Worm (Caenorhabditis elegans) whole organism, early embryonic: ENCODE data around the gene C04E7.1.

Source experiments
- B0310.2 ChIP-seq: sonication (generic microtip); optimal IDR thresholded peaks from 2 replicates; lab custom pipeline; 2016; ENCODE audit warnings: mild to moderate bottlenecking, missing genetic modification characterization, missing compliant biosample characterization
- F13C5.2 ChIP-seq: sonication (generic microtip); optimal IDR thresholded peaks from 2 replicates; lab custom pipeline; 2017; ENCODE audit warnings: mild to moderate bottlenecking, missing genetic modification characterization, inconsistent platforms, missing compliant biosample characterization
- aly-1 ChIP-seq: sonication (generic microtip); optimal IDR thresholded peaks from 2 replicates; lab custom pipeline; 2016; ENCODE audit warnings: missing genetic modification characterization, missing compliant biosample characterization
- ama-1 ChIP-seq: fragments of 150-350 bp; optimal IDR thresholded peaks from 2 replicates; lab custom pipeline; 2014
- ceh-13 ChIP-seq: fragments of 200-800 bp; sonication (Bioruptor generic); optimal IDR thresholded peaks from 2 replicates; lab custom pipeline; 2018; ENCODE audit warnings: mild to moderate bottlenecking, missing genetic modification characterization, missing compliant biosample characterization
- ceh-36 ChIP-seq: sonication (generic microtip); optimal IDR thresholded peaks from 2 replicates; lab custom pipeline; 2016; ENCODE audit warnings: missing genetic modification characterization, inconsistent platforms, missing compliant biosample characterization
- ets-7 ChIP-seq: sonication (generic microtip); optimal IDR thresholded peaks from 2 replicates; lab custom pipeline; 2016; ENCODE audit warnings: missing genotype, missing genetic modification characterization, missing compliant biosample characterization
- flt-1 ChIP-seq: fragments of 200-800 bp; sonication (Bioruptor generic); IDR thresholded peaks from 2 replicates; pipeline ENCODE4 v1.3.6; 2022; ENCODE audit warnings: missing genetic modification characterization, missing compliant biosample characterization
- hmbx-1 ChIP-seq: sonication (generic microtip); optimal IDR thresholded peaks from 2 replicates; lab custom pipeline; 2016; ENCODE audit warnings: mild to moderate bottlenecking, missing genetic modification characterization, missing compliant biosample characterization
- hmg-4 ChIP-seq: fragments of 200-800 bp; sonication (Bioruptor generic); optimal IDR thresholded peaks from 2 replicates; lab custom pipeline; 2018; ENCODE audit warnings: mild to moderate bottlenecking, missing genetic modification characterization, missing compliant biosample characterization
- hnd-1 ChIP-seq: sonication (generic microtip); optimal IDR thresholded peaks from 2 replicates; lab custom pipeline; 2016; ENCODE audit warnings: missing genetic modification characterization, missing compliant biosample characterization
- pes-1 ChIP-seq: fragments of 200-800 bp; sonication (Bioruptor generic); IDR thresholded peaks from 2 replicates; pipeline ENCODE4 v1.3.6; 2022; ENCODE audit warnings: missing genetic modification reagents, missing genetic modification characterization, missing compliant biosample characterization
- scrt-1 ChIP-seq: fragments of 200-800 bp; sonication (Bioruptor generic); IDR thresholded peaks from 2 replicates; pipeline ENCODE4 v1.3.6; 2022; ENCODE audit warnings: missing genetic modification characterization, missing compliant biosample characterization
- sea-1 ChIP-seq: fragments of 200-800 bp; sonication (Bioruptor generic); conservative IDR thresholded peaks from 2 replicates; pipeline ENCODE4 v1.3.6; 2022; ENCODE audit warnings: missing genetic modification characterization, missing compliant biosample characterization
- tbx-11 ChIP-seq: fragments of 200-800 bp; sonication (Bioruptor generic); IDR thresholded peaks from 2 replicates; pipeline ENCODE4 v1.3.6; 2022; ENCODE audit warnings: missing genetic modification characterization, missing compliant biosample characterization
- tbx-37 ChIP-seq: fragments of 200-800 bp; sonication (Bioruptor generic); conservative IDR thresholded peaks from 2 replicates; pipeline ENCODE4 v1.3.6; 2022; ENCODE audit warnings: missing genetic modification reagents, missing genetic modification characterization, missing compliant biosample characterization
- tra-4 ChIP-seq: sonication (generic microtip); optimal IDR thresholded peaks from 2 replicates; lab custom pipeline; 2017; ENCODE audit warnings: missing genetic modification characterization, missing compliant biosample characterization

C04E7.1 gene

ce11 chrX:360479-360878 lies 2.6 kb downstream of the C04E7.1 start, which contains the start of gene C04E7.5:
Gene C04E7.5 (plus strand): TSS chrX:360779.
- TF ChIP-seq ceh-13 (GFP tag; lab: Kevin White, UChicago): no peak
- no peak for TF ChIP-seq sea-1 (GFP tag; lab: Robert Waterston, UW)
- no peak for TF ChIP-seq pes-1 (GFP tag; lab: Robert Waterston, UW)
- TF ChIP-seq B0310.2 (tag; lab: Kevin White, UChicago): no peak

DNA sequence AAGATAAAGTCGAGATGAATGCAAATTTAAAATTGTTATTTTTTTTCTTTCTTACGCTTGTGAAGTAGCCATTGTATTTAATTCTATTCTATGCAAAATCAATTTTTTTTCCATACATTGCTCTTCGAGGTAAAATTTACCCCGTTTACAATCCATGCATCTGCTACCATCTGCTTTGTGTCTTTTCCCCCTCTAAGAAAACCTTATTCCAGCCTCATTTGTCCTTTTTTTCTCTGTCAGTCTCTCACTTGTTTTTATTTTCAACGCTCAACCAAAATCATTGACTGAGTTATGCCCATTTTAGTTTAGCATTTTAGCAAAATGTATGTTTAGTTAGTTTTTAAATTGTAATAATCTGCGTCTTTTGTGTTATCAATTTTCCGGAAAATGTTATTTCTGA lies 12.0 kb downstream of the C04E7.1 start:
- TF ChIP-seq scrt-1 (GFP tag; lab: Robert Waterston, UW) (no peak), aly-1 (tag; lab: Kevin White, UChicago) (no peak), ceh-36 (tag; lab: Kevin White, UChicago) (no peak), hmg-4 (GFP tag; lab: Kevin White, UChicago) (no peak), hnd-1 (tag; lab: Kevin White, UChicago) (no peak), B0310.2 (tag; lab: Kevin White, UChicago) (no peak), flt-1 (GFP tag; lab: Robert Waterston, UW) (no peak), tbx-11 (GFP tag; lab: Robert Waterston, UW) (no peak), tbx-37 (GFP tag; lab: Robert Waterston, UW) (no peak), sea-1 (GFP tag; lab: Robert Waterston, UW) (no peak), ets-7 (tag; lab: Kevin White, UChicago) (no peak), ceh-13 (GFP tag; lab: Kevin White, UChicago) (no peak), tra-4 (tag; lab: Kevin White, UChicago) (no peak), hmbx-1 (tag; lab: Kevin White, UChicago) (no peak), F13C5.2 (no peak), pes-1 (GFP tag; lab: Robert Waterston, UW) (no peak), ama-1 (lab: Kevin White, UChicago) (no peak)

DNA sequence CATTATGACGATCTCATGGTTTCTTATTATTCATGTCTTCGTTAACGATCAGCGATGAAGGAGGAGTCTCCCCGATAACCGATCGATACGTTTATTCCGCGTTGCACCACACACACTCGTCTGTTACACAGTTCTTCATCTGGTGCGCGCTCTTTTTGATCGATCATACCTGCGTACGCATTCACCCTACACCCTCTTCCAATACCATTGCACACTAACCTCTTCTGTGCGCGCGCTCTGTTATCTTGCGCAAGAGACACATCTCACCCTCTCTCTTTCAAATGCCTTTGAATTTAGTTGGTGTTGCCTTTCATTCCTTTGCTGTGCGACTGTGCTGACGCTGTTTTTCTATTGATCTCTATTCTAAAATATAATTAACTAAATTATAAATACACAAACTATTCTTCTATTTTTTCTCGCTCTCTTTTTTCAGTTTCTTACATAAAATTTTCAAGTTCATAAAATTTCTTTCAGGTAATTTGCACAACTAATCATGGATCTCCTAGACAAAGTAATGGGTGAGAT lies 13.9 kb downstream of the C04E7.1 start, which contains the start of gene nrde-3:
Gene nrde-3 (plus strand): TSS at position 475 of the 525 bp plus-strand sequence.
- TF ChIP-seq tra-4 (tag; lab: Kevin White, UChicago) (no peak), scrt-1 (GFP tag; lab: Robert Waterston, UW) (no peak), ceh-13 (GFP tag; lab: Kevin White, UChicago) (no peak), ceh-36 (tag; lab: Kevin White, UChicago) (no peak), pes-1 (GFP tag; lab: Robert Waterston, UW) (no peak), hmg-4 (GFP tag; lab: Kevin White, UChicago) (no peak), sea-1 (GFP tag; lab: Robert Waterston, UW) (no peak), hmbx-1 (tag; lab: Kevin White, UChicago) (no peak), B0310.2 (tag; lab: Kevin White, UChicago) (no peak), tbx-11 (GFP tag; lab: Robert Waterston, UW) (no peak), F13C5.2 (no peak), ama-1 (lab: Kevin White, UChicago) (no peak), ets-7 (tag; lab: Kevin White, UChicago) (no peak), aly-1 (tag; lab: Kevin White, UChicago) (no peak), hnd-1 (tag; lab: Kevin White, UChicago) (no peak), tbx-37 (GFP tag; lab: Robert Waterston, UW) (no peak), flt-1 (GFP tag; lab: Robert Waterston, UW) (no peak)

DNA sequence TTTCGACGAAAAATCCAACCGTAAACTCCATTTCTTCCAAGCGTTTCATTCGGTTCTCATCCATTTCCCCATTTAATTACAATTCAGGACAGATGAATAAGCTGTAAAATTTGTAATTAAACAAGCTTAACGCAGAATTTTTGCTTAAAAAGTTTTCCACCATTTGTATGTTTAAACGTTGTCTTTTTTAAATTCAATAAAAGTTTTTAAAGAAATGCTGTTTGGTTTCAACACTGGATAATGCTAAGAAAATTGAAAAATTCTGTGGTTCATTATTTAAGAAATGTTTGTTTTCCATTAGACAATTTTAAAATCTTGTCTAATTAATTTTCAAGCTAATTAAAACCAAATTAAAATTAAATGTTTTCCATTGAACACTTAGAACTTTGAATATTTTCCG lies 22.6 kb downstream of the C04E7.1 start, which contains the start of gene R04A9.3:
Gene R04A9.3 (minus strand): TSS at position 101 of the 400 bp plus-strand sequence.
- no peak for TF ChIP-seq tra-4 (tag; lab: Kevin White, UChicago)

ce11 chrX:381029-381428 lies 23.1 kb downstream of the C04E7.1 start:
- no peak for TF ChIP-seq F13C5.2
- no peak for TF ChIP-seq aly-1 (tag; lab: Kevin White, UChicago)
- TF ChIP-seq B0310.2 (tag; lab: Kevin White, UChicago): no peak
- TF ChIP-seq tbx-11 (GFP tag; lab: Robert Waterston, UW): no peak
- TF ChIP-seq hmg-4 (GFP tag; lab: Kevin White, UChicago): no peak
- TF ChIP-seq ceh-13 (GFP tag; lab: Kevin White, UChicago): no peak
- TF ChIP-seq hmbx-1 (tag; lab: Kevin White, UChicago): no peak
- no peak for TF ChIP-seq ets-7 (tag; lab: Kevin White, UChicago)
- no peak for TF ChIP-seq ama-1 (lab: Kevin White, UChicago)
- TF ChIP-seq scrt-1 (GFP tag; lab: Robert Waterston, UW): no peak

DNA sequence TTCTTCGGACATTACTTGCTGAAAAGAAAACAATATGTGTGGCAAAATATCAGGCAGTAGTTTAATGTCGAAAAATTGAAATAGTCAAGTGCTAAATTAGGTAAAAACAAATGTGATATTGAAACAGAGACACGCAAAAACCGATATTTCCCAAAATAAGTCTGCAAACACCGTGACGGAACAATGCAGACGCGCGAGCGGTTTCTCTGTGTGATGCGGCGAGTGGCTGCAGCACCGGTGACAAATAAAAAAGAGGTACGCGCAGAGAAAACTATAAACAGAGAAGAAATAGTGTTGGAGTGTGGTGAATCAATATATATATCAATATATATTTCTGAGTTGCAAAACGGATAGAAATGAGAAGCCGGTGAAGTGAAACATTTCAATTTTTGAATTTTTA lies 24.8 kb downstream of the C04E7.1 start, which contains the start of gene ife-2:
Gene ife-2 (minus strand): TSS at position 18 of the 400 bp plus-strand sequence.
- TF ChIP-seq F13C5.2 (peak; percentile 50), pes-1 (GFP tag; lab: Robert Waterston, UW) (no peak), hmg-4 (GFP tag; lab: Kevin White, UChicago) (peak; percentile 57), scrt-1 (GFP tag; lab: Robert Waterston, UW) (no peak)

ce11 chrX:388728-389127 lies 30.8 kb downstream of the C04E7.1 start, which contains the start of gene ceh-93:
Gene ceh-93 (minus strand): TSS chrX:388797.
- no peak for TF ChIP-seq ama-1 (lab: Kevin White, UChicago)
- TF ChIP-seq hnd-1 (tag; lab: Kevin White, UChicago): no peak
- no peak for TF ChIP-seq tra-4 (tag; lab: Kevin White, UChicago)

- TF ChIP-seq B0310.2 (tag; lab: Kevin White, UChicago): no peak
- no peak for TF ChIP-seq pes-1 (GFP tag; lab: Robert Waterston, UW)
- TF ChIP-seq ets-7 (tag; lab: Kevin White, UChicago): no peak
- no peak for TF ChIP-seq F13C5.2
- TF ChIP-seq hmbx-1 (tag; lab: Kevin White, UChicago): no peak
- no peak for TF ChIP-seq scrt-1 (GFP tag; lab: Robert Waterston, UW)
- no peak for TF ChIP-seq ceh-13 (GFP tag; lab: Kevin White, UChicago)
- no peak for TF ChIP-seq tbx-37 (GFP tag; lab: Robert Waterston, UW)
- no peak for TF ChIP-seq aly-1 (tag; lab: Kevin White, UChicago)
- TF ChIP-seq tbx-11 (GFP tag; lab: Robert Waterston, UW): no peak
- TF ChIP-seq sea-1 (GFP tag; lab: Robert Waterston, UW): no peak
- no peak for TF ChIP-seq ama-1 (lab: Kevin White, UChicago)
- no peak for TF ChIP-seq ceh-36 (tag; lab: Kevin White, UChicago)
- no peak for TF ChIP-seq hnd-1 (tag; lab: Kevin White, UChicago)
- TF ChIP-seq hmg-4 (GFP tag; lab: Kevin White, UChicago): no peak
- no peak for TF ChIP-seq tra-4 (tag; lab: Kevin White, UChicago)
- TF ChIP-seq flt-1 (GFP tag; lab: Robert Waterston, UW): no peak
Measured at ce11 chrX:389566-389965, 31.7 kb downstream of the C04E7.1 start.
